Fruit fly (Drosophila melanogaster) whole organism: ENCODE results near the gene shps.

Experiments used
- CG8478 ChIP-seq: fragments of >200 bp; optimal IDR thresholded peaks from 2 replicates; lab custom pipeline; 2018; ENCODE audit warnings: inconsistent platforms
- Dll ChIP-seq: fragments of >200 bp; optimal IDR thresholded peaks from 2 replicates; lab custom pipeline; 2017
- pan ChIP-seq: fragments of >200 bp; optimal IDR thresholded peaks from 2 replicates; lab custom pipeline; 2017
- psq ChIP-seq: fragments of >200 bp; optimal IDR thresholded peaks from 2 replicates; lab custom pipeline; 2017
- usp ChIP-seq: fragments of >200 bp; optimal IDR thresholded peaks from 2 replicates; lab custom pipeline; 2017; ENCODE audit warnings: missing biosample characterization, missing genetic modification characterization, mixed read lengths

DNA sequence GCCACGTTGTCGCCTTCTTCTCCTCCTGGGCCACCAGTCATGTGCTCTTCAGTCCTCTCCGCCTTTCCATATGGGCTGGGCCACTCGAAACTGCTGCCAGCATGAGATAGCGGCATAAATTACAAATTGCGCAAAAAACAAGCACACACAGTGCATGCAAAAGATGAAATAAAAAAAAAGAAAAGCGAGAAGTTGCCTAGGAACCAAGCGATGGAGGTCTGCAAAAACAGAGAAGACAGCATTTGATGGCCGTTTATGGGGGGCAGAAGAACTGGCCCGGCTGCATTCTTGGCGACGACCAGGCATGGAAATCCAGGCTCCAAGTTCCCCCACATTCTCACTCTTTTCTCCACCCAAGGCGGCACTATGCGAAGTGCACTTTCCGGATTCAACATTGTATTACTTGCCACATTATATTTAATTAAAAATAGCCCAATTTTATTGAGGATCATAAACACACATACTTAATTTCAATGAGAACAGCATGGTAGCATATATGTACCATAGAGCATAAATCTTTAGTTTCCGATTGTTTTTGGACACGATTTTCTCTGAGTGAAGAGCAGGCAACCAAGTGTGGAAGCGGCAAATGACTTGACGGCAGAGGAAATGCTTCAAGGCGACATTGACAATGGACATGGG lies 17.9 kb upstream of the shps start:
- TF ChIP-seq psq (lab: Kevin White, UChicago): no peak
- no peak for TF ChIP-seq CG8478 (lab: Kevin White, UChicago)
- no peak for TF ChIP-seq usp (GFP tag; lab: Kevin White, UChicago)
- no peak for TF ChIP-seq Dll (lab: Kevin White, UChicago)
- no peak for TF ChIP-seq pan (lab: Kevin White, UChicago)
